Worm (Caenorhabditis elegans) whole organism, L1 larva: Measurements from ENCODE around the gene sca-1.

Experiments
- C34B4.2 ChIP-seq: sonication (generic microtip); optimal IDR thresholded peaks from 2 replicates; lab custom pipeline; 2017; ENCODE audit warnings: mild to moderate bottlenecking, missing genetic modification characterization, missing compliant biosample characterization
- ama-1 ChIP-seq: fragments of 150-350 bp; optimal IDR thresholded peaks from 2 replicates; lab custom pipeline; 2014
- lin-35 ChIP-seq, 2 experiments: fragments of 150-350 bp; optimal IDR thresholded peaks; 2 replicates each; lab custom pipeline; 2014; ENCODE audit warnings: missing biosample characterization in 2 of 2, missing genetic modification characterization in 2 of 2, missing genetic modification reagents in 2 of 2
- nhr-12 ChIP-seq: sonication (generic microtip); optimal IDR thresholded peaks from 2 replicates; lab custom pipeline; 2017; ENCODE audit warnings: missing biosample characterization, missing genetic modification characterization
- pag-3 ChIP-seq: sonication (generic microtip); optimal IDR thresholded peaks from 2 replicates; lab custom pipeline; 2017; ENCODE audit warnings: missing genetic modification characterization, mild to moderate bottlenecking, missing compliant biosample characterization, antibody characterized with exemption, borderline replicate concordance; ENCODE audit not compliant: insufficient read depth
- unc-62 ChIP-seq: fragments of 150-350 bp; optimal IDR thresholded peaks from 2 replicates; lab custom pipeline; 2014; ENCODE audit warnings: missing biosample characterization, missing genetic modification reagents, missing genetic modification characterization
- zag-1 ChIP-seq: fragments of 150-350 bp; optimal IDR thresholded peaks from 2 replicates; lab custom pipeline; 2014; ENCODE audit warnings: missing biosample characterization, missing genetic modification characterization
- ztf-4 ChIP-seq: fragments of 150-350 bp; optimal IDR thresholded peaks from 2 replicates; lab custom pipeline; 2014; ENCODE audit warnings: missing biosample characterization, missing genetic modification characterization

- no peak for TF ChIP-seq pag-3 (tag; lab: Kevin White, UChicago)
- no peak for TF ChIP-seq ama-1
- TF ChIP-seq nhr-12 (tag; lab: Kevin White, UChicago) = no peak
- no peak for TF ChIP-seq C34B4.2 (tag; lab: Kevin White, UChicago)
- TF ChIP-seq ztf-4 (tag; lab: Kevin White, UChicago) = no peak
- no peak for TF ChIP-seq unc-62 (GFP tag; lab: Kevin White, UChicago)
- no peak for TF ChIP-seq zag-1 (tag; lab: Kevin White, UChicago)
- no peak for TF ChIP-seq lin-35 (GFP tag; optimal IDR thresholded peaks at IDR 0.05; lab: Kevin White, UChicago)
These were observed 9.4 kb downstream of the sca-1 start for ce11 chrIII:10807236-10807635.
